Worm (Caenorhabditis elegans) whole organism, young adult: Measurements from ENCODE around the gene C43F9.4.
"Not testable (repeated sequence)": the region's sequence is repeated elsewhere in the genome, so short reads cannot be mapped to it uniquely, and the experiment has no call there.

ENCODE experiments used
- C06A6.2 ChIP-seq: fragments of 200-800 bp; sonication (Bioruptor generic); conservative IDR thresholded peaks from 2 replicates; pipeline ENCODE4 v1.3.6; 2022; ENCODE audit warnings: missing genetic modification characterization, missing compliant biosample characterization
- F23B12.7 ChIP-seq: sonication (generic microtip); optimal IDR thresholded peaks from 2 replicates; lab custom pipeline; 2017; ENCODE audit warnings: missing genetic modification characterization, mild to moderate bottlenecking, missing compliant biosample characterization, antibody characterized with exemption, moderate library complexity; ENCODE audit not compliant: insufficient read depth
- ceh-58 ChIP-seq: fragments of 200-800 bp; sonication (Bioruptor generic); IDR thresholded peaks from 2 replicates; pipeline ENCODE4 v1.3.6; 2022; ENCODE audit warnings: missing genetic modification characterization, missing compliant biosample characterization
- egrh-3 ChIP-seq: fragments of 200-800 bp; sonication (Bioruptor generic); IDR thresholded peaks from 2 replicates; pipeline ENCODE4 v1.3.6; 2022; ENCODE audit warnings: missing genetic modification reagents, missing genetic modification characterization, missing compliant biosample characterization
- unc-62 ChIP-seq: fragments of 150-350 bp; optimal IDR thresholded peaks from 2 replicates; lab custom pipeline; 2014; ENCODE audit warnings: missing biosample characterization, missing genetic modification reagents, missing genetic modification characterization

- not testable (repeated sequence) for TF ChIP-seq ceh-58 (GFP tag; lab: Robert Waterston, UW); egrh-3 (GFP tag; lab: Robert Waterston, UW); unc-62 (GFP tag; lab: Kevin White, UChicago); F23B12.7 (tag; lab: Kevin White, UChicago); C06A6.2
Observed at ce11 chrIV:10552993-10553392, 36.0 kb downstream of the C43F9.4 start.
